Fruit fly (Drosophila melanogaster): ENCODE results near the gene COX5B.
A peak's percentile ranks its signal among the peaks of the same experiment; 100 is the strongest.

COX5B gene

DNA sequence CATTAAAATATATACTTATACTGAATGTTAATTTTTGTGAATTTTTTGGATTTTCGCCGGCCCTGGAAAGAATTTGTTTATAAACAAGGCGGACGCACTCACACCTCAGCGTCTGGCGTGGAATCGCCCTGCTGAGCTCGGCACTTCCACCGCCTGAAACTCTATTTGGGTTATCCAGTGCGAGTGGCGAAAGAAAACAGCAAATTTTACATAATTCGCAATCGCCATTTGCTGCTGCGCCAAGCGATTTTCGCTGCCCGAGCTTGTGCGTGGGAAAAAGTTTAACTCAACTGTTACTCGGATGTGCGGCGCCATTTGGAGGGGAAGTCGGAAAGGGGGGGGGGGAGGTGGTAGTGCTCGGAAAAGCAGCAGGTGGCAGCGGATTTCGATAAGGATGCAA lies 24.6 kb upstream of the COX5B start:
- TF ChIP-seq tj (GFP tag; optimal IDR thresholded peaks at IDR 0.05), result peak; percentile 97
- TF ChIP-seq CG33017 (tag; optimal IDR thresholded peaks at IDR 0.05), result no peak

DNA sequence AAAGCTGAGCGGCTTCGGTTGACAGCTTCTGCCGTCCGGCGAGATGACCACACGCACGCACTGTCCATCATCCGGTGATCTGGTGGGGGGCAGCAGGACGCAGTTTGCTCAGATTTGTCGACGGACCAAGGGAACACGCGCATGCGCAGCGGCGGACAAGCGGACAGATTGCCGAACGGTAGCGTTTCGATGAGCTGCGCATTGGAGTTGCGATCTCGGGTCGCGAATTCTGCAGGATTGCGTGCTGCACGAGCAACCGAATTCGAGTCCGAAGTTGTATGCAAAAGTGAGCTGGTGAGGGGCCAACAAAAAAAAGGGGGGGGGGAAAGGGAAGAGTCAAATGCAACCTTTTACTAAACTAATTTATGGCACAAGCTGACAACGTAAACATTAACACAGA lies 23.9 kb upstream of the COX5B start:
- TF ChIP-seq Hr96 (GFP tag; optimal IDR thresholded peaks at IDR 0.05) (no peak), CG14711 (tag; optimal IDR thresholded peaks at IDR 0.05) (no peak), CG12768 (GFP tag; optimal IDR thresholded peaks at IDR 0.05) (no peak)

DNA sequence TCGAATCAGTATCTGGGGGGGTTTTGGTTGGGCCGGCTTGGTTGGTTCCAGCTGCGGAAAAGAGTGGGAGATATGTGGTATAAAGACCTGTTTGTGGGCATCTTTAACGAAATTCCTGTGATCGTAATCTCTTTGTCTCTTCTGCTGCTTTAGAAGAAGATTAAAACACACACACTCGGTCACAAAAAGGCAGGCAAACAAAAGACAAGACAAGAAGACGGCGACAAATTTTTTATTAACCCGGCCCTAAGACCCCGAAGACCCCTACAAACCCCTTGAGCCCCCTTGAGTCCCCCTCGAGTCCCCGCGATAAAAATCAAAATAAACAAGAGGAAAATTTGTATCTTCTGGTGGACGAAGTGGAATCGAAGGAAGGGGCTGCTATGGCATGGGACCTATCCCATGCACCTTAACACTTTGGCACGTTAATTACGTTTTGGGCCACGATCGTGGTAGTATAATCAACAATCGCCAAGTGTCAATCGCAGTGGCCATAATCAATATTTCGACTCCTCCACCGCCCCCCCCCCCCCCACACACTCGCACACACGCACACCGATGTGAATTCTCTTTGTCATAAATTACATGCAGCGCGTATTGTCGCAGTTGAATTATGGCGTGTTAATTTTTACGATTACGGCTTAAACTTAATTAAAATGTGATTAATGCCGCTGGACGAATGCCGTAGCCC lies 23.3 kb upstream of the COX5B start:
- TF ChIP-seq CG1620 (GFP tag; optimal IDR thresholded peaks at IDR 0.05) (no peak), Clk (GFP tag; optimal IDR thresholded peaks at IDR 0.05) (no peak), Hr96 (GFP tag; optimal IDR thresholded peaks at IDR 0.05) (no peak), cnc (optimal IDR thresholded peaks at IDR 0.05) (no peak), cic (GFP tag; optimal IDR thresholded peaks at IDR 0.05) (no peak), CG11617 (GFP tag; optimal IDR thresholded peaks at IDR 0.05) (no peak), Mnt (GFP tag; optimal IDR thresholded peaks at IDR 0.05) (no peak), CG5204 (GFP tag; optimal IDR thresholded peaks at IDR 0.05) (no peak), kay (GFP tag; ENCODE audit: borderline replicate concordance) (no peak), toe (GFP tag; optimal IDR thresholded peaks at IDR 0.05) (no peak), CG12768 (GFP tag; optimal IDR thresholded peaks at IDR 0.05) (no peak), bab1 (GFP tag; optimal IDR thresholded peaks at IDR 0.05) (no peak), ovo (GFP tag; optimal IDR thresholded peaks at IDR 0.05) (no peak), CG14711 (tag; optimal IDR thresholded peaks at IDR 0.05) (no peak), CG7045 (GFP tag; optimal IDR thresholded peaks at IDR 0.05) (no peak), CG33017 (tag; optimal IDR thresholded peaks at IDR 0.05) (no peak), pad (GFP tag; optimal IDR thresholded peaks at IDR 0.05) (no peak), CG7101 (tag; optimal IDR thresholded peaks at IDR 0.05) (no peak), Crg-1 (GFP tag; optimal IDR thresholded peaks at IDR 0.05) (no peak)

DNA sequence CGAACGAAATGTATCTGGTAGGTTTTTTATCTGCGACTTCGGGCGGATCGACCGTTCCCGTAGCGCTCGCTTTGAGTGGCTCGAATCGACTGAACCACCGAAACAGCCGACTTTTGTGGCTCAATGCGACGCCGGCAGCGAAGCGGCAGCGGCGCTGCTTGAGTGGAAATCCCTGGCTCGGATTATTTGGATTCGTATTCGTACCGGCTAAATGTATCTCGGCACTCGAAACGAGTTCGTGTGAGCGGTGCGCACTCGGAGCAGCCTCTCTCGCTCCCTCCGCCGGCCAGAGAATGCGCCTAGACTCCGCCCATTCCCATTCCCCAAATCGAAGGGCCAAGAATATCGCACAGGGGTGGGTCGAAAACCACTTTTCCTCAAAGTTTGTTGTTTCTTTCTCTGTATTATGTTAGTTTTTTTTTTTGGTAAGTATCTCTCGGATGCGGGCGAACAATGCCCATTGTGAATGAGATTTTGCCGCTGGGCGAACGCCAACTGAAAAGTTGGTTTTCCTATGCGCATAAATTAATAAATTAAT lies 21.5 kb upstream of the COX5B start:
- peak; percentile 30 for TF ChIP-seq tj (GFP tag; optimal IDR thresholded peaks at IDR 0.05)
- TF ChIP-seq CG1620 (GFP tag; optimal IDR thresholded peaks at IDR 0.05), result no peak

DNA sequence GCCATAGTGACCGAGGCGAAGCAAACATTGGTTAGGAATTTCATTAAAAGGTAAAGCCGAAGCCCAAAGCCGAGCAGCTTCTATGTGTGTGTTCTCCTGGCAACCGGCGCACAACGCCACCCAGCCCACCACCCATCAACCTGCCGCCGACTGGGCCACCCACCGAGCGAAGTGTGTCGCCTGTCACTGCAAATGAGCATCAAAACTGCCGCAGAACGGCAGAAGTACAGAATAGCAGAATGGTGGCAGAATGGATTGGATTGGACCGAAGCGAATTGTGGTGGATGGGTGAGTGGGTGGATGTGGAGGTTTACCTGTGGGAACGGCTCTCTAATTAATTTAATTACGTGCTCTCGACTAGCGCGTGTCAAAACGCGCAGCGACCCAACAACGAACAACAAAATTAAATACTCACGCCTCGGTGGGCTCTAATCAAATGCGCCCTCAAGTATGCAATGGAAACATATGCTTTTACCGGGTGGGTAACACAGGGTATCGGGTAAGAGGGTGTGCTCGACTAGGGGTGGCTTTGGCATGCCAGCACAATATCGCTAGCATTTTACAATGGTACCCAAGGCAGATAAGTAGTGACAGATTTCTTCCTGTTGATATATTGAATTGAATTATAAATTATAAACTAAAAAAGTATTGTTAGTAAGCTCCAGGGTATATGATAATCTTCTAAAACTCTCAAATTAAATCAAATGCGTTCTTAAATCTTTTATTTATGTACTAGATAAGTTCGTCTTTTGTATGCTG lies 17.8 kb upstream of the COX5B start:
- TF ChIP-seq tj (GFP tag; optimal IDR thresholded peaks at IDR 0.05), result no peak
- no peak for TF ChIP-seq CG7101 (tag; optimal IDR thresholded peaks at IDR 0.05)
- TF ChIP-seq CG1620 (GFP tag; optimal IDR thresholded peaks at IDR 0.05), result no peak
- TF ChIP-seq Clk (GFP tag; optimal IDR thresholded peaks at IDR 0.05), result no peak
- no peak for TF ChIP-seq Hr96 (GFP tag; optimal IDR thresholded peaks at IDR 0.05)
- TF ChIP-seq CG7045 (GFP tag; optimal IDR thresholded peaks at IDR 0.05), result no peak
- TF ChIP-seq CG12768 (GFP tag; optimal IDR thresholded peaks at IDR 0.05), result no peak
- no peak for TF ChIP-seq cic (GFP tag; optimal IDR thresholded peaks at IDR 0.05)
- TF ChIP-seq toe (GFP tag; optimal IDR thresholded peaks at IDR 0.05), result no peak
- no peak for TF ChIP-seq Mnt (GFP tag; optimal IDR thresholded peaks at IDR 0.05)
- TF ChIP-seq Crg-1 (GFP tag; optimal IDR thresholded peaks at IDR 0.05), result no peak
- TF ChIP-seq pad (GFP tag; optimal IDR thresholded peaks at IDR 0.05), result no peak
- TF ChIP-seq CG14711 (tag; optimal IDR thresholded peaks at IDR 0.05), result no peak
- no peak for TF ChIP-seq kay (GFP tag; ENCODE audit: borderline replicate concordance)

DNA sequence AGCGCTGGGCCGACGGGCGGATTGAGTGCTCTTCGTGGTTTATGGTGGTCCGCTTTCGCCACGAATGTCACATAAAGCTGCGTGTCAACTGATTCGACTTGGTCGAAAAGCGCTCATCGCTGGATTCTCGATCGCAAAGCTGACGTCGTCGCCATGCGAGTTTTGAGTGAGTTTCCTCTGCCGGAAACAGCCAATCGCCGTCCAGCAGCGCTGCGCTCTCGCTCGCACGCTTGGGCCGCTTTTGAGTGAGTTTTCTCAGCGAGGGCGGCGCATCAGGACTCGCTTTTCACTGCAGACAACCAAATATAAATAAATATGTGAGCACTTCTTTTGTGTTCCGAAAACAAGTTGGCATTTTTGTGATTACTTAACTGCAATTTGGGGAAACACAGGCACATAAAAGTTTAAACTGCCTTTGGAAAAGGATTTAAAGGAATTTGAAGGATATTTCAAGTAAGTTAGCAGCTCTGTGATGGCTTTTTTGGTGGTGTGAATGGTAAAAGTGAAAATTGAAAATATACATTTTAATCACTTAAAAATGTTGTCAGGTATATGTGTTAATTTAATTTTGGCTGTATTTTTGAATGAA lies 10.6 kb upstream of the COX5B start, which contains the start of gene eya:
TSS of gene eya (minus strand) at position 94 of the 589 bp plus-strand sequence.
- TF ChIP-seq kay (GFP tag; ENCODE audit: borderline replicate concordance), result peak; percentile 55
- TF ChIP-seq tj (GFP tag; optimal IDR thresholded peaks at IDR 0.05), result peak; percentile 24
- TF ChIP-seq Clk (GFP tag; optimal IDR thresholded peaks at IDR 0.05), result no peak

DNA sequence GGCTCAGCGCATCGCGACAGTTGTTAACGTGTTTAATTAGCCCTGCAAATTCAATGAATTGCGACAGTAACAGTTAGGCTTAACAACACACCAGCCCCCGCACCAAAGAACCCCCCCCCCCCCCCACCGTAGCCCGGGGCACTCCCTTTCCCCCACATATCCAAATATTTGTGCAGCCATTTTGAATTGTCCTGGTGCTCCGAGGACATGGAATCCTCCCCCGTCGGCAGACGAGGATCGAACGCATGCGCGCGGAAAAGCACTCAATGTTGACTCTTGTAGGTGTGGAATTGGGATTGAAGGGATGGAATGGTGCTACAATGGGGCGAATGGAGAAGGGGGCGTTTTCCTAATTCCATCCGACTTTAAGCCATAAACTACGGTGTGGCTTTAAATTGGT lies 9.6 kb upstream of the COX5B start:
- TF ChIP-seq Clk (GFP tag; optimal IDR thresholded peaks at IDR 0.05) (no peak), CG7101 (tag; optimal IDR thresholded peaks at IDR 0.05) (no peak), CG7045 (GFP tag; optimal IDR thresholded peaks at IDR 0.05) (no peak), CG11617 (GFP tag; optimal IDR thresholded peaks at IDR 0.05) (no peak), CG12768 (GFP tag; optimal IDR thresholded peaks at IDR 0.05) (no peak), tj (GFP tag; optimal IDR thresholded peaks at IDR 0.05) (no peak), bab1 (GFP tag; optimal IDR thresholded peaks at IDR 0.05) (no peak), pad (GFP tag; optimal IDR thresholded peaks at IDR 0.05) (no peak), CG1620 (GFP tag; optimal IDR thresholded peaks at IDR 0.05) (no peak), CG5204 (GFP tag; optimal IDR thresholded peaks at IDR 0.05) (no peak), cnc (optimal IDR thresholded peaks at IDR 0.05) (no peak), Mnt (GFP tag; optimal IDR thresholded peaks at IDR 0.05) (no peak), cic (GFP tag; optimal IDR thresholded peaks at IDR 0.05) (no peak)
